Worm (Caenorhabditis elegans) whole organism, L1 larva: Measurements from ENCODE around the gene W02G9.4.

Source experiments
- C16A3.4 ChIP-seq: fragments of 150-350 bp; optimal IDR thresholded peaks from 2 replicates; lab custom pipeline; 2014; ENCODE audit warnings: missing biosample characterization, missing genetic modification characterization
- F16B12.6 ChIP-seq: fragments of 150-350 bp; optimal IDR thresholded peaks from 2 replicates; lab custom pipeline; 2014; ENCODE audit warnings: missing biosample characterization, missing genetic modification characterization
- aha-1 ChIP-seq: fragments of 150-350 bp; optimal IDR thresholded peaks from 2 replicates; lab custom pipeline; 2014; ENCODE audit warnings: missing biosample characterization, missing genetic modification characterization
- aly-2 ChIP-seq: fragments of 150-350 bp; optimal IDR thresholded peaks from 2 replicates; lab custom pipeline; 2014; ENCODE audit warnings: missing biosample characterization, missing genetic modification characterization
- blmp-1 ChIP-seq: fragments of 150-350 bp; optimal IDR thresholded peaks from 2 replicates; lab custom pipeline; 2014; ENCODE audit warnings: missing biosample characterization, missing genetic modification characterization
- ceh-63 ChIP-seq: fragments of 200-800 bp; sonication (Bioruptor generic); optimal IDR thresholded peaks from 2 replicates; lab custom pipeline; 2018; ENCODE audit warnings: mild to moderate bottlenecking, missing genetic modification characterization, missing compliant biosample characterization
- ceh-8 ChIP-seq: fragments of 200-800 bp; sonication (Bioruptor generic); optimal IDR thresholded peaks from 2 replicates; lab custom pipeline; 2018; ENCODE audit warnings: mild to moderate bottlenecking, missing genetic modification characterization, moderate library complexity, missing compliant biosample characterization
- ceh-82 ChIP-seq, 3 experiments: fragments of 150-350 bp in 1 of 3; sonication (generic microtip) in 2 of 3; optimal IDR thresholded peaks; 2 replicates each; lab custom pipeline; 2014 to 2017; ENCODE audit warnings: missing biosample characterization in 3 of 3, missing genetic modification characterization in 3 of 3
- ceh-90 ChIP-seq: sonication (generic microtip); optimal IDR thresholded peaks from 2 replicates; lab custom pipeline; 2016; ENCODE audit warnings: missing genetic modification characterization, missing compliant biosample characterization
- dpl-1 ChIP-seq, 3 experiments: fragments of 150-350 bp in 2 of 3; sonication (generic microtip) in 1 of 3; optimal IDR thresholded peaks; 2 replicates each; lab custom pipeline; 2014 to 2017; ENCODE audit warnings: missing biosample characterization in 3 of 3, missing genetic modification characterization in 3 of 3, missing genetic modification reagents in 3 of 3
- efl-1 ChIP-seq, 4 experiments: fragments of 150-350 bp; optimal IDR thresholded peaks in 3 of 4; peaks in 1 of 4; 1 replicate in 1 of 4; 2 replicates in 3 of 4; lab custom pipeline; 2014; ENCODE audit warnings: missing biosample characterization in 2 of 4, missing genetic modification characterization in 2 of 4, missing genetic modification reagents in 2 of 4
- egl-27 ChIP-seq, 2 experiments: fragments of 150-350 bp in 1 of 2; sonication (generic microtip); optimal IDR thresholded peaks; 3 replicates each; lab custom pipeline; 2017 to 2018; ENCODE audit warnings: missing biosample characterization in 2 of 2, missing genetic modification characterization in 2 of 2, missing genetic modification reagents in 2 of 2
- elt-2 ChIP-seq: sonication (generic microtip); optimal IDR thresholded peaks from 2 replicates; lab custom pipeline; 2016; ENCODE audit warnings: missing genetic modification characterization, mild to moderate bottlenecking, inconsistent platforms, missing compliant biosample characterization, missing genetic modification reagents
- elt-3 ChIP-seq, 6 experiments: fragments of 150-350 bp in 1 of 6; sonication (generic microtip); optimal IDR thresholded peaks; 2 replicates each; lab custom pipeline; 2017 to 2018; ENCODE audit warnings: missing biosample characterization in 6 of 6, missing genetic modification characterization in 6 of 6, inconsistent platforms in 1 of 6
- fkh-8 ChIP-seq: sonication (generic microtip); optimal IDR thresholded peaks from 2 replicates; lab custom pipeline; 2016; ENCODE audit warnings: mild to moderate bottlenecking, missing genetic modification characterization, missing compliant biosample characterization
- fos-1 ChIP-seq: fragments of 150-350 bp; optimal IDR thresholded peaks from 2 replicates; lab custom pipeline; 2014; ENCODE audit warnings: missing biosample characterization, missing genetic modification characterization
- grh-1 ChIP-seq: fragments of 200-800 bp; sonication (Bioruptor generic); IDR thresholded peaks from 2 replicates; pipeline ENCODE4 v1.3.6; 2022; ENCODE audit warnings: missing genetic modification reagents, missing genetic modification characterization, missing compliant biosample characterization
- hlh-17 ChIP-seq: fragments of 200-800 bp; sonication (Bioruptor generic); optimal IDR thresholded peaks from 2 replicates; lab custom pipeline; 2018; ENCODE audit warnings: missing genetic modification characterization, mild to moderate bottlenecking, missing compliant biosample characterization, moderate library complexity, borderline replicate concordance
- hpl-2 ChIP-seq: fragments of 150-350 bp; optimal IDR thresholded peaks from 2 replicates; lab custom pipeline; 2014; ENCODE audit warnings: missing biosample characterization, missing genetic modification reagents, missing genetic modification characterization
- isw-1 ChIP-seq: fragments of 200-800 bp; sonication (Bioruptor generic); IDR thresholded peaks from 2 replicates; pipeline ENCODE4 v1.3.6; 2022; ENCODE audit warnings: missing genetic modification characterization, missing compliant biosample characterization
- jun-1 ChIP-seq: fragments of 150-350 bp; optimal IDR thresholded peaks from 2 replicates; lab custom pipeline; 2014; ENCODE audit warnings: missing biosample characterization, missing genetic modification reagents, missing genetic modification characterization
- lin-13 ChIP-seq: fragments of 150-350 bp; optimal IDR thresholded peaks from 2 replicates; lab custom pipeline; 2014; ENCODE audit warnings: missing biosample characterization, missing genetic modification reagents, missing genetic modification characterization
- lin-15B ChIP-seq: fragments of 150-350 bp; sonication (generic microtip); optimal IDR thresholded peaks from 3 replicates; lab custom pipeline; 2014; ENCODE audit warnings: missing biosample characterization, missing genetic modification characterization
- lin-35 ChIP-seq, 2 experiments: fragments of 150-350 bp; optimal IDR thresholded peaks; 2 replicates each; lab custom pipeline; 2014; ENCODE audit warnings: missing biosample characterization in 2 of 2, missing genetic modification characterization in 2 of 2, missing genetic modification reagents in 2 of 2
- lsy-2 ChIP-seq, 2 experiments: fragments of 150-350 bp; optimal IDR thresholded peaks; 2 replicates each; lab custom pipeline; 2014; ENCODE audit warnings: missing biosample characterization in 2 of 2, missing genetic modification characterization in 2 of 2
- mdl-1 ChIP-seq, 2 experiments: fragments of 150-350 bp; optimal IDR thresholded peaks; 2 replicates each; lab custom pipeline; 2014 to 2017; ENCODE audit warnings: missing biosample characterization in 2 of 2, missing genetic modification characterization in 2 of 2, inconsistent platforms in 1 of 2
- mep-1 ChIP-seq: fragments of 150-350 bp; optimal IDR thresholded peaks from 2 replicates; lab custom pipeline; 2014; ENCODE audit warnings: missing biosample characterization, missing genetic modification characterization
- nhr-19 ChIP-seq: fragments of 200-800 bp; sonication (Bioruptor generic); conservative IDR thresholded peaks from 2 replicates; pipeline ENCODE4 v1.3.6; 2022; ENCODE audit warnings: missing genetic modification characterization, missing compliant biosample characterization
- nhr-20 ChIP-seq: sonication (generic microtip); optimal IDR thresholded peaks from 2 replicates; lab custom pipeline; 2016; ENCODE audit warnings: mild to moderate bottlenecking, missing genetic modification characterization, missing compliant biosample characterization
- nhr-47 ChIP-seq: sonication (generic microtip); optimal IDR thresholded peaks from 2 replicates; lab custom pipeline; 2016; ENCODE audit warnings: mild to moderate bottlenecking, missing genetic modification characterization, moderate library complexity, missing compliant biosample characterization
- nhr-77 ChIP-seq: fragments of 150-350 bp; optimal IDR thresholded peaks from 2 replicates; lab custom pipeline; 2014; ENCODE audit warnings: missing biosample characterization, missing genetic modification characterization
- nhr-85 ChIP-seq: sonication (generic microtip); peaks from one replicate; lab custom pipeline; 2016; ENCODE audit warnings: missing genetic modification characterization, inconsistent platforms, missing compliant biosample characterization
- nhr-90 ChIP-seq: sonication (generic microtip); optimal IDR thresholded peaks from 2 replicates; lab custom pipeline; 2016; ENCODE audit warnings: mild to moderate bottlenecking, missing genetic modification characterization, missing compliant biosample characterization; ENCODE audit not compliant: poor library complexity
- pax-3 ChIP-seq: fragments of 200-800 bp; sonication (Bioruptor generic); optimal IDR thresholded peaks from 2 replicates; lab custom pipeline; 2018; ENCODE audit warnings: mild to moderate bottlenecking, missing genetic modification characterization, moderate library complexity, missing compliant biosample characterization
- pqm-1 ChIP-seq: sonication (generic microtip); optimal IDR thresholded peaks from 3 replicates; lab custom pipeline; 2017; ENCODE audit warnings: missing biosample characterization, missing genetic modification characterization
- skn-1 ChIP-seq: fragments of 150-350 bp; optimal IDR thresholded peaks from 2 replicates; lab custom pipeline; 2014; ENCODE audit warnings: missing biosample characterization, missing genetic modification characterization
- snpc-4 ChIP-seq: fragments of 150-350 bp; optimal IDR thresholded peaks from 2 replicates; lab custom pipeline; 2014; ENCODE audit warnings: missing biosample characterization, missing genetic modification characterization
- snu-23 ChIP-seq: sonication (generic microtip); optimal IDR thresholded peaks from 2 replicates; lab custom pipeline; 2016; ENCODE audit warnings: missing genetic modification characterization, missing compliant biosample characterization
- sptf-1 ChIP-seq: fragments of 150-350 bp; optimal IDR thresholded peaks from 2 replicates; lab custom pipeline; 2014; ENCODE audit warnings: missing biosample characterization, missing genetic modification characterization
- swsn-7 ChIP-seq: sonication (generic microtip); optimal IDR thresholded peaks from 2 replicates; lab custom pipeline; 2016; ENCODE audit warnings: missing genetic modification characterization, missing compliant biosample characterization
- tbx-2 ChIP-seq: sonication (generic microtip); optimal IDR thresholded peaks from 2 replicates; lab custom pipeline; 2016; ENCODE audit warnings: missing genetic modification characterization, missing compliant biosample characterization
- unc-130 ChIP-seq: fragments of 150-350 bp; optimal IDR thresholded peaks from 2 replicates; lab custom pipeline; 2017; ENCODE audit warnings: missing biosample characterization, missing genetic modification characterization, inconsistent platforms
- unc-86 ChIP-seq: sonication (generic microtip); optimal IDR thresholded peaks from 2 replicates; lab custom pipeline; 2016; ENCODE audit warnings: missing genetic modification characterization, missing compliant biosample characterization
- xbp-1 ChIP-seq: sonication (generic microtip); optimal IDR thresholded peaks from 2 replicates; lab custom pipeline; 2016; ENCODE audit warnings: missing genetic modification characterization, missing compliant biosample characterization
- zag-1 ChIP-seq: fragments of 150-350 bp; optimal IDR thresholded peaks from 2 replicates; lab custom pipeline; 2014; ENCODE audit warnings: missing biosample characterization, missing genetic modification characterization
- ztf-11 ChIP-seq, 2 experiments: sonication (generic microtip); optimal IDR thresholded peaks; 2 replicates each; lab custom pipeline; 2016 to 2017; ENCODE audit warnings: missing genetic modification characterization in 2 of 2, missing biosample characterization in 1 of 2, missing compliant biosample characterization in 1 of 2

W02G9.4 gene

ce11 chrV:2688562-2688961, 21.9 kb downstream of the W02G9.4 start:
- no peak for TF ChIP-seq efl-1 (optimal IDR thresholded peaks at IDR 0.05; lab: Kevin White, UChicago)
- peak in 1 of 2 experiments; percentile 37 for TF ChIP-seq efl-1 (GFP tag; optimal IDR thresholded peaks at IDR 0.05 in 1 of 2; lab: Kevin White, UChicago)
- TF ChIP-seq hpl-2 (GFP tag; lab: Kevin White, UChicago): no peak

ce11 chrV:2690478-2690877, 23.8 kb downstream of the W02G9.4 start:
- TF ChIP-seq ztf-11 (tag; optimal IDR thresholded peaks at IDR 0.05; lab: Kevin White, UChicago): no peak
- TF ChIP-seq, all 84 proteins: peak for 0

ce11 chrV:2690948-2691347, 24.2 kb downstream of the W02G9.4 start:
- TF ChIP-seq aha-1 (tag; lab: Kevin White, UChicago): no peak
- TF ChIP-seq egl-27 (tag; optimal IDR thresholded peaks at IDR 0.05; lab: Kevin White, UChicago): no peak
- TF ChIP-seq hlh-17 (GFP tag; lab: Kevin White, UChicago): no peak
- TF ChIP-seq zag-1 (tag; lab: Kevin White, UChicago): no peak

ce11 chrV:2694389-2694788, 27.7 kb downstream of the W02G9.4 start, which contains the start of gene Y45G12B.2:
Gene Y45G12B.2 (plus strand): TSS chrV:2694771.
- TF ChIP-seq xbp-1 (tag; lab: Kevin White, UChicago): peak; percentile 80
- TF ChIP-seq dpl-1 (GFP tag; optimal IDR thresholded peaks at IDR 0.05; lab: Kevin White, UChicago): peak; percentile 65 to 82 (median 76)
- peak; percentile 36; the same call in 1 of the 2 replicates for TF ChIP-seq isw-1 (GFP tag; lab: Robert Waterston, UW)
- TF ChIP-seq mdl-1 (tag; optimal IDR thresholded peaks at IDR 0.05; lab: Kevin White, UChicago): peak in 1 of 2 experiments; percentile 71
- TF ChIP-seq aly-2 (tag; lab: Kevin White, UChicago): peak; percentile 41
- peak; percentile 66 for TF ChIP-seq tbx-2
- no peak for TF ChIP-seq sptf-1 (tag; lab: Kevin White, UChicago)
- no peak for TF ChIP-seq pax-3 (tag; lab: Kevin White, UChicago)
- TF ChIP-seq nhr-19 (GFP tag; lab: Robert Waterston, UW): peak; percentile 58
- peak; percentile 55 for TF ChIP-seq jun-1 (tag; lab: Kevin White, UChicago)
- TF ChIP-seq skn-1: peak; percentile 45
- peak; percentile 60 to 88 (median 63) for TF ChIP-seq ceh-82 (tag; optimal IDR thresholded peaks at IDR 0.05; lab: Kevin White, UChicago)
- no peak for TF ChIP-seq ceh-90
- TF ChIP-seq blmp-1: peak; percentile 54
- TF ChIP-seq snpc-4 (tag; lab: Kevin White, UChicago): peak; percentile 21
- TF ChIP-seq snu-23 (GFP tag; lab: Kevin White, UChicago): peak; percentile 84
- peak; percentile 70 for TF ChIP-seq nhr-85 (tag; lab: Kevin White, UChicago)
- TF ChIP-seq aha-1 (tag; lab: Kevin White, UChicago): no peak
- TF ChIP-seq lsy-2 (tag; optimal IDR thresholded peaks at IDR 0.05; lab: Kevin White, UChicago): peak; percentile 99
- peak; percentile 44 for TF ChIP-seq lin-15B (tag; lab: Kevin White, UChicago)
- TF ChIP-seq ceh-63: no peak
- TF ChIP-seq nhr-20 (tag; lab: Kevin White, UChicago): peak; percentile 72
- TF ChIP-seq elt-2 (tag; lab: Kevin White, UChicago): no peak
- TF ChIP-seq elt-3 (tag; optimal IDR thresholded peaks at IDR 0.05; lab: Kevin White, UChicago): peak in 1 of 6 experiments; percentile 34
- peak; percentile 68 to 78 for TF ChIP-seq efl-1 (optimal IDR thresholded peaks at IDR 0.05; lab: Kevin White, UChicago)
- TF ChIP-seq efl-1 (GFP tag; optimal IDR thresholded peaks at IDR 0.05 in 1 of 2; lab: Kevin White, UChicago): peak; percentile 82 to 97
- TF ChIP-seq nhr-90 (tag; lab: Kevin White, UChicago): peak; percentile 62
- peak; percentile 18 for TF ChIP-seq nhr-77 (tag; lab: Kevin White, UChicago)
- peak; percentile 84 for TF ChIP-seq mep-1 (tag; lab: Kevin White, UChicago)
- TF ChIP-seq lin-35 (GFP tag; optimal IDR thresholded peaks at IDR 0.05; lab: Kevin White, UChicago): peak; percentile 74 to 86
- TF ChIP-seq C16A3.4 (tag; lab: Kevin White, UChicago): peak; percentile 61
- TF ChIP-seq unc-130 (tag; lab: Kevin White, UChicago): peak; percentile 55
- TF ChIP-seq nhr-47 (tag; lab: Kevin White, UChicago): peak; percentile 72
- TF ChIP-seq fkh-8: peak; percentile 47
- no peak for TF ChIP-seq ceh-8 (GFP tag; lab: Kevin White, UChicago)
- peak; percentile 63 for TF ChIP-seq lin-13 (GFP tag; lab: Kevin White, UChicago)
- TF ChIP-seq grh-1 (GFP tag; lab: Robert Waterston, UW): peak; percentile 30; the same call in 1 of the 2 replicates
- peak; percentile 40 for TF ChIP-seq fos-1 (tag; lab: Kevin White, UChicago)
- no peak for TF ChIP-seq pqm-1 (tag; lab: Kevin White, UChicago)
- TF ChIP-seq F16B12.6 (tag; lab: Kevin White, UChicago): peak; percentile 93
- TF ChIP-seq unc-86 (tag; lab: Kevin White, UChicago): peak; percentile 30
- TF ChIP-seq swsn-7 (tag; lab: Kevin White, UChicago): peak; percentile 61
